Worm (Caenorhabditis elegans) whole organism, L1 larva: ENCODE measurements around the gene tbx-41.

Experiments
- C04F5.9 ChIP-seq: sonication (generic microtip); optimal IDR thresholded peaks from 2 replicates; lab custom pipeline; 2016; ENCODE audit warnings: missing genetic modification characterization, missing compliant biosample characterization
- aha-1 ChIP-seq: fragments of 150-350 bp; optimal IDR thresholded peaks from 2 replicates; lab custom pipeline; 2014; ENCODE audit warnings: missing biosample characterization, missing genetic modification characterization
- alr-1 ChIP-seq: fragments of 200-800 bp; sonication (Bioruptor generic); optimal IDR thresholded peaks from 2 replicates; lab custom pipeline; 2018; ENCODE audit warnings: borderline replicate concordance, mild to moderate bottlenecking, missing genetic modification characterization, missing compliant biosample characterization
- aly-2 ChIP-seq: fragments of 150-350 bp; optimal IDR thresholded peaks from 2 replicates; lab custom pipeline; 2014; ENCODE audit warnings: missing biosample characterization, missing genetic modification characterization
- ama-1 ChIP-seq: fragments of 150-350 bp; optimal IDR thresholded peaks from 2 replicates; lab custom pipeline; 2014
- blmp-1 ChIP-seq: fragments of 150-350 bp; optimal IDR thresholded peaks from 2 replicates; lab custom pipeline; 2014; ENCODE audit warnings: missing biosample characterization, missing genetic modification characterization
- ceh-63 ChIP-seq: fragments of 200-800 bp; sonication (Bioruptor generic); optimal IDR thresholded peaks from 2 replicates; lab custom pipeline; 2018; ENCODE audit warnings: mild to moderate bottlenecking, missing genetic modification characterization, missing compliant biosample characterization
- ceh-8 ChIP-seq: fragments of 200-800 bp; sonication (Bioruptor generic); optimal IDR thresholded peaks from 2 replicates; lab custom pipeline; 2018; ENCODE audit warnings: mild to moderate bottlenecking, missing genetic modification characterization, moderate library complexity, missing compliant biosample characterization
- ceh-82 ChIP-seq, 3 experiments: fragments of 150-350 bp in 1 of 3; sonication (generic microtip) in 2 of 3; optimal IDR thresholded peaks; 2 replicates each; lab custom pipeline; 2014 to 2017; ENCODE audit warnings: missing biosample characterization in 3 of 3, missing genetic modification characterization in 3 of 3
- ces-1 ChIP-seq: fragments of 150-350 bp; optimal IDR thresholded peaks from 2 replicates; lab custom pipeline; 2014; ENCODE audit warnings: missing biosample characterization, missing genetic modification reagents, missing genetic modification characterization
- dpl-1 ChIP-seq, 3 experiments: fragments of 150-350 bp in 2 of 3; sonication (generic microtip) in 1 of 3; optimal IDR thresholded peaks; 2 replicates each; lab custom pipeline; 2014 to 2017; ENCODE audit warnings: missing biosample characterization in 3 of 3, missing genetic modification characterization in 3 of 3, missing genetic modification reagents in 3 of 3
- efl-1 ChIP-seq, 4 experiments: fragments of 150-350 bp; optimal IDR thresholded peaks in 3 of 4; peaks in 1 of 4; 1 replicate in 1 of 4; 2 replicates in 3 of 4; lab custom pipeline; 2014; ENCODE audit warnings: missing biosample characterization in 2 of 4, missing genetic modification characterization in 2 of 4, missing genetic modification reagents in 2 of 4
- efl-3 ChIP-seq: fragments of 200-800 bp; sonication (Bioruptor generic); optimal IDR thresholded peaks from 2 replicates; lab custom pipeline; 2018; ENCODE audit warnings: mild to moderate bottlenecking, missing genetic modification characterization, missing compliant biosample characterization
- elt-3 ChIP-seq, 6 experiments: fragments of 150-350 bp in 1 of 6; sonication (generic microtip); optimal IDR thresholded peaks; 2 replicates each; lab custom pipeline; 2017 to 2018; ENCODE audit warnings: missing biosample characterization in 6 of 6, missing genetic modification characterization in 6 of 6, inconsistent platforms in 1 of 6
- ets-5 ChIP-seq: fragments of 200-800 bp; sonication (Bioruptor generic); IDR thresholded peaks from 2 replicates; pipeline ENCODE4 v1.3.6; 2022; ENCODE audit warnings: missing genetic modification characterization, missing compliant biosample characterization
- hlh-17 ChIP-seq: fragments of 200-800 bp; sonication (Bioruptor generic); optimal IDR thresholded peaks from 2 replicates; lab custom pipeline; 2018; ENCODE audit warnings: missing genetic modification characterization, mild to moderate bottlenecking, missing compliant biosample characterization, moderate library complexity, borderline replicate concordance
- irx-1 ChIP-seq: sonication (generic microtip); optimal IDR thresholded peaks from 2 replicates; lab custom pipeline; 2016; ENCODE audit warnings: missing genetic modification characterization, missing compliant biosample characterization
- isw-1 ChIP-seq: fragments of 200-800 bp; sonication (Bioruptor generic); IDR thresholded peaks from 2 replicates; pipeline ENCODE4 v1.3.6; 2022; ENCODE audit warnings: missing genetic modification characterization, missing compliant biosample characterization
- jun-1 ChIP-seq: fragments of 150-350 bp; optimal IDR thresholded peaks from 2 replicates; lab custom pipeline; 2014; ENCODE audit warnings: missing biosample characterization, missing genetic modification reagents, missing genetic modification characterization
- lin-14 ChIP-seq: fragments of 200-800 bp; sonication (Bioruptor generic); optimal IDR thresholded peaks from 2 replicates; lab custom pipeline; 2018; ENCODE audit warnings: mild to moderate bottlenecking, missing genetic modification characterization, moderate library complexity, missing compliant biosample characterization
- lin-15B ChIP-seq: fragments of 150-350 bp; sonication (generic microtip); optimal IDR thresholded peaks from 3 replicates; lab custom pipeline; 2014; ENCODE audit warnings: missing biosample characterization, missing genetic modification characterization
- lin-35 ChIP-seq, 2 experiments: fragments of 150-350 bp; optimal IDR thresholded peaks; 2 replicates each; lab custom pipeline; 2014; ENCODE audit warnings: missing biosample characterization in 2 of 2, missing genetic modification characterization in 2 of 2, missing genetic modification reagents in 2 of 2
- lin-39 ChIP-seq: fragments of 150-350 bp; optimal IDR thresholded peaks from 2 replicates; lab custom pipeline; 2014; ENCODE audit warnings: missing biosample characterization, missing genetic modification reagents, missing genetic modification characterization
- lir-3 ChIP-seq: sonication (generic microtip); optimal IDR thresholded peaks from 2 replicates; lab custom pipeline; 2016; ENCODE audit warnings: mild to moderate bottlenecking, missing genetic modification characterization, moderate library complexity, missing compliant biosample characterization; ENCODE audit not compliant: poor library complexity
- lsy-2 ChIP-seq, 2 experiments: fragments of 150-350 bp; optimal IDR thresholded peaks; 2 replicates each; lab custom pipeline; 2014; ENCODE audit warnings: missing biosample characterization in 2 of 2, missing genetic modification characterization in 2 of 2
- mdl-1 ChIP-seq, 2 experiments: fragments of 150-350 bp; optimal IDR thresholded peaks; 2 replicates each; lab custom pipeline; 2014 to 2017; ENCODE audit warnings: missing biosample characterization in 2 of 2, missing genetic modification characterization in 2 of 2, inconsistent platforms in 1 of 2
- mef-2 ChIP-seq: fragments of 150-350 bp; optimal IDR thresholded peaks from 2 replicates; lab custom pipeline; 2014; ENCODE audit warnings: missing biosample characterization, missing genetic modification characterization
- nhr-11 ChIP-seq: fragments of 150-350 bp; optimal IDR thresholded peaks from 2 replicates; lab custom pipeline; 2014; ENCODE audit warnings: missing biosample characterization, missing genetic modification characterization
- nhr-12 ChIP-seq: sonication (generic microtip); optimal IDR thresholded peaks from 2 replicates; lab custom pipeline; 2017; ENCODE audit warnings: missing biosample characterization, missing genetic modification characterization
- nhr-20 ChIP-seq: sonication (generic microtip); optimal IDR thresholded peaks from 2 replicates; lab custom pipeline; 2016; ENCODE audit warnings: mild to moderate bottlenecking, missing genetic modification characterization, missing compliant biosample characterization
- nhr-28 ChIP-seq: fragments of 150-350 bp; optimal IDR thresholded peaks from 2 replicates; lab custom pipeline; 2014; ENCODE audit warnings: missing biosample characterization, missing genetic modification characterization
- nhr-47 ChIP-seq: sonication (generic microtip); optimal IDR thresholded peaks from 2 replicates; lab custom pipeline; 2016; ENCODE audit warnings: mild to moderate bottlenecking, missing genetic modification characterization, moderate library complexity, missing compliant biosample characterization
- nhr-71 ChIP-seq: sonication (generic microtip); optimal IDR thresholded peaks from 2 replicates; lab custom pipeline; 2016; ENCODE audit warnings: mild to moderate bottlenecking, missing genetic modification characterization, moderate library complexity, missing compliant biosample characterization
- nhr-77 ChIP-seq: fragments of 150-350 bp; optimal IDR thresholded peaks from 2 replicates; lab custom pipeline; 2014; ENCODE audit warnings: missing biosample characterization, missing genetic modification characterization
- nhr-84 ChIP-seq: sonication (generic microtip); optimal IDR thresholded peaks from 2 replicates; lab custom pipeline; 2017; ENCODE audit warnings: missing biosample characterization, missing genetic modification characterization
- nhr-85 ChIP-seq: sonication (generic microtip); peaks from one replicate; lab custom pipeline; 2016; ENCODE audit warnings: missing genetic modification characterization, inconsistent platforms, missing compliant biosample characterization
- nhr-90 ChIP-seq: sonication (generic microtip); optimal IDR thresholded peaks from 2 replicates; lab custom pipeline; 2016; ENCODE audit warnings: mild to moderate bottlenecking, missing genetic modification characterization, missing compliant biosample characterization; ENCODE audit not compliant: poor library complexity
- pax-3 ChIP-seq: fragments of 200-800 bp; sonication (Bioruptor generic); optimal IDR thresholded peaks from 2 replicates; lab custom pipeline; 2018; ENCODE audit warnings: mild to moderate bottlenecking, missing genetic modification characterization, moderate library complexity, missing compliant biosample characterization
- rnt-1 ChIP-seq: sonication (generic microtip); optimal IDR thresholded peaks from 2 replicates; lab custom pipeline; 2016; ENCODE audit warnings: mild to moderate bottlenecking, missing genetic modification characterization, moderate library complexity, missing compliant biosample characterization
- skn-1 ChIP-seq: fragments of 150-350 bp; optimal IDR thresholded peaks from 2 replicates; lab custom pipeline; 2014; ENCODE audit warnings: missing biosample characterization, missing genetic modification characterization
- snpc-4 ChIP-seq: fragments of 150-350 bp; optimal IDR thresholded peaks from 2 replicates; lab custom pipeline; 2014; ENCODE audit warnings: missing biosample characterization, missing genetic modification characterization
- snu-23 ChIP-seq: sonication (generic microtip); optimal IDR thresholded peaks from 2 replicates; lab custom pipeline; 2016; ENCODE audit warnings: missing genetic modification characterization, missing compliant biosample characterization
- sox-4 ChIP-seq: sonication (generic microtip); optimal IDR thresholded peaks from 2 replicates; lab custom pipeline; 2016; ENCODE audit warnings: missing genetic modification characterization, missing compliant biosample characterization
- sptf-1 ChIP-seq: fragments of 150-350 bp; optimal IDR thresholded peaks from 2 replicates; lab custom pipeline; 2014; ENCODE audit warnings: missing biosample characterization, missing genetic modification characterization
- swsn-7 ChIP-seq: sonication (generic microtip); optimal IDR thresholded peaks from 2 replicates; lab custom pipeline; 2016; ENCODE audit warnings: missing genetic modification characterization, missing compliant biosample characterization
- tbx-2 ChIP-seq: sonication (generic microtip); optimal IDR thresholded peaks from 2 replicates; lab custom pipeline; 2016; ENCODE audit warnings: missing genetic modification characterization, missing compliant biosample characterization
- unc-130 ChIP-seq: fragments of 150-350 bp; optimal IDR thresholded peaks from 2 replicates; lab custom pipeline; 2017; ENCODE audit warnings: missing biosample characterization, missing genetic modification characterization, inconsistent platforms
- unc-86 ChIP-seq: sonication (generic microtip); optimal IDR thresholded peaks from 2 replicates; lab custom pipeline; 2016; ENCODE audit warnings: missing genetic modification characterization, missing compliant biosample characterization
- vab-15 ChIP-seq: sonication (generic microtip); optimal IDR thresholded peaks from 2 replicates; lab custom pipeline; 2017; ENCODE audit warnings: missing genotype, mild to moderate bottlenecking, missing genetic modification characterization, missing compliant biosample characterization
- xbp-1 ChIP-seq: sonication (generic microtip); optimal IDR thresholded peaks from 2 replicates; lab custom pipeline; 2016; ENCODE audit warnings: missing genetic modification characterization, missing compliant biosample characterization
- ztf-11 ChIP-seq, 2 experiments: sonication (generic microtip); optimal IDR thresholded peaks; 2 replicates each; lab custom pipeline; 2016 to 2017; ENCODE audit warnings: missing genetic modification characterization in 2 of 2, missing biosample characterization in 1 of 2, missing compliant biosample characterization in 1 of 2
- ztf-4 ChIP-seq: fragments of 150-350 bp; optimal IDR thresholded peaks from 2 replicates; lab custom pipeline; 2014; ENCODE audit warnings: missing biosample characterization, missing genetic modification characterization

tbx-41 gene

DNA sequence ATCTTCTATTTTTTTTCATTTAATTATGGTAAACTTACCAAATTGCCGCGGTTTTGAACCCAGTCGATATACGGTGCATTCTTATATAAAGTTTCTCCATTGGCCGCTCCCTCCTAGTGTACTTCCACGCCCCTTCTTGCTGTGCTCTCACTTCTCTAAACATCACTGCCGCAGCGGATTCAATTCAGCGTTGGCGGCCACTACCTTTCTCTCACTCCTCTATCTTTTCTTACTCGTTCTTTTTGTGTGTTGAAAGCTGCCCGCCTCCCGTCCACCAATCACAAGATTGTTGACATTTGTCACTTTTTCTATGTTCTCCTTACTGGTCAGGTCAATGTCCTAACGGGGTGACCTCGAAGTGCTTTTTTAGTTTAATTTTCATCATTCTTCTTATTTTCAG lies 5.9 kb downstream of the tbx-41 start:
- TF ChIP-seq nhr-71 (tag; lab: Kevin White, UChicago) (no peak), nhr-85 (tag; lab: Kevin White, UChicago) (no peak), sox-4 (no peak), xbp-1 (tag; lab: Kevin White, UChicago) (peak; percentile 26), irx-1 (tag; lab: Kevin White, UChicago) (no peak), nhr-11 (tag; lab: Kevin White, UChicago) (no peak), elt-3 (tag; optimal IDR thresholded peaks at IDR 0.05; lab: Kevin White, UChicago) (no peak), lir-3 (tag; lab: Kevin White, UChicago) (no peak), nhr-20 (tag; lab: Kevin White, UChicago) (no peak), tbx-2 (tag; lab: Kevin White, UChicago) (no peak), unc-86 (tag; lab: Kevin White, UChicago) (no peak), rnt-1 (tag; lab: Kevin White, UChicago) (peak; percentile 11), sptf-1 (tag; lab: Kevin White, UChicago) (no peak), lin-14 (GFP tag; lab: Kevin White, UChicago) (peak; percentile 30), skn-1 (peak; percentile 29), mdl-1 (tag; optimal IDR thresholded peaks at IDR 0.05; lab: Kevin White, UChicago) (no peak), ceh-82 (tag; optimal IDR thresholded peaks at IDR 0.05; lab: Kevin White, UChicago) (no peak), efl-3 (GFP tag; lab: Kevin White, UChicago) (no peak), mef-2 (no peak), nhr-84 (no peak), aha-1 (no peak), lsy-2 (tag; optimal IDR thresholded peaks at IDR 0.05; lab: Kevin White, UChicago) (peak in 1 of 2 experiments; percentile 81), lin-15B (tag; lab: Kevin White, UChicago) (no peak), swsn-7 (no peak), snpc-4 (tag; lab: Kevin White, UChicago) (no peak), isw-1 (GFP tag; lab: Robert Waterston, UW) (no peak), aly-2 (no peak), lin-35 (GFP tag; optimal IDR thresholded peaks at IDR 0.05; lab: Kevin White, UChicago) (no peak), snu-23 (no peak), ama-1 (lab: Kevin White, UChicago) (no peak), lin-39 (no peak), hlh-17 (GFP tag; lab: Kevin White, UChicago) (no peak), nhr-28 (tag; lab: Kevin White, UChicago) (no peak), vab-15 (tag; lab: Kevin White, UChicago) (no peak), ztf-11 (tag; optimal IDR thresholded peaks at IDR 0.05; lab: Kevin White, UChicago) (no peak), jun-1 (tag; lab: Kevin White, UChicago) (no peak), nhr-90 (tag; lab: Kevin White, UChicago) (no peak)

DNA sequence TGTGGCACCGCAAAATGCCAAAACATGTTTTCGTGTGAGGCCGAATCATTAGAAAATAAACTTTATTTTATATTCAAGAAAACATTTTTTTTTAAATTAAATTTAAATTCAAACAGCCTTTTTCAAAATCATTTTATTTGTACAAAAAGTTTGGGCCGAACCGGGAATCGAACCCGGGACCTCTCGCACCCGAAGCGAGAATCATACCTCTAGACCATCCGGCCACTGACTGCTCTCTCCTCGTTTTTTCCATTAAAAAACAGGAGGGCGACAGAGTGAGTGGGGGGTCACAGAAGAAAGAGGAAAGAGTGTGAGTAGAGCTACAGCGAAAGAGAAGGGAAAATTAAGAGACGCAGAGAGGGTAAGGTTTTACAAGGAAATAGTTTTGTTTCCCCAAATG lies 15.6 kb downstream of the tbx-41 start:
- TF ChIP-seq efl-1 (optimal IDR thresholded peaks at IDR 0.05; lab: Kevin White, UChicago) (peak; percentile 24 to 31), efl-1 (GFP tag; optimal IDR thresholded peaks at IDR 0.05 in 1 of 2; lab: Kevin White, UChicago) (peak in 1 of 2 experiments; percentile 94), rnt-1 (tag; lab: Kevin White, UChicago) (peak; percentile 80), ceh-63 (GFP tag; lab: Kevin White, UChicago) (no peak), lin-14 (GFP tag; lab: Kevin White, UChicago) (peak; percentile 73), pax-3 (tag; lab: Kevin White, UChicago) (no peak), nhr-77 (peak; percentile 7), nhr-11 (tag; lab: Kevin White, UChicago) (no peak), skn-1 (peak; percentile 92), nhr-71 (tag; lab: Kevin White, UChicago) (peak; percentile 71), ces-1 (GFP tag; lab: Kevin White, UChicago) (no peak), ceh-8 (peak; percentile 62), dpl-1 (GFP tag; optimal IDR thresholded peaks at IDR 0.05; lab: Kevin White, UChicago) (peak in 1 of 3 experiments; percentile 33), lsy-2 (tag; optimal IDR thresholded peaks at IDR 0.05; lab: Kevin White, UChicago) (peak; percentile 55 to 59), ets-5 (no peak), C04F5.9 (tag; lab: Kevin White, UChicago) (no peak), jun-1 (tag; lab: Kevin White, UChicago) (peak; percentile 42), nhr-12 (tag; lab: Kevin White, UChicago) (no peak), alr-1 (no peak), nhr-47 (tag; lab: Kevin White, UChicago) (peak; percentile 79), lir-3 (tag; lab: Kevin White, UChicago) (peak; percentile 46), unc-130 (tag; lab: Kevin White, UChicago) (no peak), lin-39 (peak; percentile 31), ceh-82 (tag; optimal IDR thresholded peaks at IDR 0.05; lab: Kevin White, UChicago) (peak; percentile 57 to 70 (median 66)), ztf-4 (tag; lab: Kevin White, UChicago) (no peak), blmp-1 (no peak)
